Fruit fly (Drosophila melanogaster) Kc167 (cell line): Measurements from ENCODE around the gene CG31463.

ENCODE experiments used
- h ChIP-seq: fragments of >200 bp; optimal IDR thresholded peaks from 3 replicates; lab custom pipeline; 2018; ENCODE audit warnings: missing external identifiers
- insv ChIP-seq: fragments of >200 bp; optimal IDR thresholded peaks from 3 replicates; lab custom pipeline; 2018; ENCODE audit warnings: missing external identifiers
- psq ChIP-seq: fragments of >200 bp; optimal IDR thresholded peaks from 2 replicates; lab custom pipeline; 2017; ENCODE audit warnings: missing external identifiers
- ttk ChIP-seq: sonication (Bioruptor generic); optimal IDR thresholded peaks from 2 replicates; lab custom pipeline; 2017; ENCODE audit warnings: missing external identifiers

DNA sequence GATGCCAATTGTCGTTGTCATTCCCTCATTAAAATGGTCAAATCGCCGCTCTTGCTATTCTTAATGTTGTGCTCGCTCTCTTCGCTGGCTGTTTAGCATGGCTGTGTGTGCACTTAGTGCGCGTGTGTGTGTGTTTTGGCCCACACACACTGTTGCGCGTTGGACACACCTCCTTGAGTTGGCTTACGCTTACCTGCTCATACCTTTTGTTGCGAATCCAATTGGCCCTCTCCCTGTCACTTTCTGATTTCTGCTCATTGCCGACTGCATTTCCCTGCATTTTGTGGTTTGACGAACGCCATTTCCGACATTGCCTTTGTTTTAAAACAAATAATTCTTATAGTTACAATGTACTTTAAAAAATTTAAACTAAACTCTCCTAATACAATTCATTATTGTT is 42.8 kb downstream of the CG31463 start:
- TF ChIP-seq h (lab: Kevin White, UChicago) = no peak
- no peak for TF ChIP-seq psq (lab: Kevin White, UChicago)
- TF ChIP-seq ttk (lab: Kevin White, UChicago) = no peak
- no peak for TF ChIP-seq insv
